Worm (Caenorhabditis elegans): Measurements from ENCODE around the gene T13C5.10.

T13C5.10 gene

ce11 chrX:6187848-6188247 lies at the start of gene T13C5.10:
Gene T13C5.10, plus strand, starts transcription at chrX:6188148.
- no peak for TF ChIP-seq flt-1 (GFP tag; IDR thresholded peaks at IDR 0.05)
- TF ChIP-seq sea-1 (GFP tag; conservative IDR thresholded peaks at IDR 0.05): no peak
- TF ChIP-seq ets-7 (tag; optimal IDR thresholded peaks at IDR 0.05): no peak
- no peak for TF ChIP-seq ceh-13 (GFP tag; optimal IDR thresholded peaks at IDR 0.05)
- no peak for TF ChIP-seq tbx-37 (GFP tag; conservative IDR thresholded peaks at IDR 0.05)
- no peak for TF ChIP-seq tbx-11 (GFP tag; IDR thresholded peaks at IDR 0.05)
- no peak for TF ChIP-seq hmbx-1 (tag; optimal IDR thresholded peaks at IDR 0.05)
- TF ChIP-seq aly-1 (tag; optimal IDR thresholded peaks at IDR 0.05): no peak

ce11 chrX:6138243-6138642 lies 49.7 kb upstream of the T13C5.10 start, which contains the start of gene Y72A10A.1:
Gene Y72A10A.1, minus strand, starts transcription at chrX:6138343.
- TF ChIP-seq hmg-4 (GFP tag; optimal IDR thresholded peaks at IDR 0.05): no peak
- no peak for TF ChIP-seq ama-1 (optimal IDR thresholded peaks at IDR 0.05)
- no peak for TF ChIP-seq ceh-36 (tag; optimal IDR thresholded peaks at IDR 0.05)
- TF ChIP-seq tbx-37 (GFP tag; conservative IDR thresholded peaks at IDR 0.05): no peak
- no peak for TF ChIP-seq sea-1 (GFP tag; conservative IDR thresholded peaks at IDR 0.05)
- TF ChIP-seq flt-1 (GFP tag; IDR thresholded peaks at IDR 0.05): no peak
- no peak for TF ChIP-seq pes-1 (GFP tag; IDR thresholded peaks at IDR 0.05)
- TF ChIP-seq F13C5.2 (tag; optimal IDR thresholded peaks at IDR 0.05): no peak
- TF ChIP-seq B0310.2 (tag; optimal IDR thresholded peaks at IDR 0.05): no peak
- no peak for TF ChIP-seq hnd-1 (tag; optimal IDR thresholded peaks at IDR 0.05)
- TF ChIP-seq ceh-13 (GFP tag; optimal IDR thresholded peaks at IDR 0.05): no peak
- TF ChIP-seq ets-7 (tag; optimal IDR thresholded peaks at IDR 0.05): no peak

DNA sequence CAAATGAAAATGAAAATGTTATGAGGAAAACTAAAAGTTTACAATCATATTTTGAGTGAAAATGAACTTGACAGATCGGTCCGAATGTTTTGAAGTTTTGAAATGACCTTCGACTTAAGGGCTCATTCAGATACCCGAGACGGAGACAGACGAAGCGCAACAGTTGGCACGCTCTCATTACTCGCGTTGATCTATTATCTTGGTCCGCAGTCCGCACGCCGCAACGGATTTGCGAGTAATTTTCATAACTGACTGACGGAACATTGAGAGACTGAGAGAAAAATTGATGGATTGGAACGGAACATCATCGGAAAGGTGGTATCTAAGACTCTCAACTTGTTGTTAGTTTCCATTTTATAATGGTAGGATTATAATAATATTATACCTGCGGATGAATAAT lies 42.0 kb upstream of the T13C5.10 start:
- no peak for TF ChIP-seq ceh-36 (tag; optimal IDR thresholded peaks at IDR 0.05)
- no peak for TF ChIP-seq F13C5.2 (tag; optimal IDR thresholded peaks at IDR 0.05)
- no peak for TF ChIP-seq scrt-1 (GFP tag; IDR thresholded peaks at IDR 0.05)
- no peak for TF ChIP-seq tbx-11 (GFP tag; IDR thresholded peaks at IDR 0.05)
- TF ChIP-seq ceh-13 (GFP tag; optimal IDR thresholded peaks at IDR 0.05): no peak
- TF ChIP-seq ama-1 (optimal IDR thresholded peaks at IDR 0.05): no peak
- TF ChIP-seq flt-1 (GFP tag; IDR thresholded peaks at IDR 0.05): no peak
- TF ChIP-seq tbx-37 (GFP tag; conservative IDR thresholded peaks at IDR 0.05): no peak
- no peak for TF ChIP-seq B0310.2 (tag; optimal IDR thresholded peaks at IDR 0.05)
- no peak for TF ChIP-seq sea-1 (GFP tag; conservative IDR thresholded peaks at IDR 0.05)
- TF ChIP-seq ets-7 (tag; optimal IDR thresholded peaks at IDR 0.05): no peak
- no peak for TF ChIP-seq hmg-4 (GFP tag; optimal IDR thresholded peaks at IDR 0.05)
- no peak for TF ChIP-seq hnd-1 (tag; optimal IDR thresholded peaks at IDR 0.05)
- TF ChIP-seq hmbx-1 (tag; optimal IDR thresholded peaks at IDR 0.05): no peak

ce11 chrX:6150449-6150848 lies 37.5 kb upstream of the T13C5.10 start, which contains the start of gene tag-275:
Gene tag-275, minus strand, starts transcription at chrX:6150549.
- no peak for TF ChIP-seq aly-1 (tag; optimal IDR thresholded peaks at IDR 0.05)
- TF ChIP-seq tbx-11 (GFP tag; IDR thresholded peaks at IDR 0.05): no peak
- no peak for TF ChIP-seq flt-1 (GFP tag; IDR thresholded peaks at IDR 0.05)
- TF ChIP-seq ets-7 (tag; optimal IDR thresholded peaks at IDR 0.05): no peak
- no peak for TF ChIP-seq hnd-1 (tag; optimal IDR thresholded peaks at IDR 0.05)
- TF ChIP-seq pes-1 (GFP tag; IDR thresholded peaks at IDR 0.05): no peak
- no peak for TF ChIP-seq hmg-4 (GFP tag; optimal IDR thresholded peaks at IDR 0.05)
- no peak for TF ChIP-seq ceh-36 (tag; optimal IDR thresholded peaks at IDR 0.05)
- no peak for TF ChIP-seq sea-1 (GFP tag; conservative IDR thresholded peaks at IDR 0.05)
- no peak for TF ChIP-seq hmbx-1 (tag; optimal IDR thresholded peaks at IDR 0.05)
- TF ChIP-seq B0310.2 (tag; optimal IDR thresholded peaks at IDR 0.05): no peak
- no peak for TF ChIP-seq F13C5.2 (tag; optimal IDR thresholded peaks at IDR 0.05)
- no peak for TF ChIP-seq tbx-37 (GFP tag; conservative IDR thresholded peaks at IDR 0.05)
- TF ChIP-seq scrt-1 (GFP tag; IDR thresholded peaks at IDR 0.05): no peak
- no peak for TF ChIP-seq ama-1 (optimal IDR thresholded peaks at IDR 0.05)
- no peak for TF ChIP-seq ceh-13 (GFP tag; optimal IDR thresholded peaks at IDR 0.05)
- no peak for TF ChIP-seq tra-4 (tag; optimal IDR thresholded peaks at IDR 0.05)

DNA sequence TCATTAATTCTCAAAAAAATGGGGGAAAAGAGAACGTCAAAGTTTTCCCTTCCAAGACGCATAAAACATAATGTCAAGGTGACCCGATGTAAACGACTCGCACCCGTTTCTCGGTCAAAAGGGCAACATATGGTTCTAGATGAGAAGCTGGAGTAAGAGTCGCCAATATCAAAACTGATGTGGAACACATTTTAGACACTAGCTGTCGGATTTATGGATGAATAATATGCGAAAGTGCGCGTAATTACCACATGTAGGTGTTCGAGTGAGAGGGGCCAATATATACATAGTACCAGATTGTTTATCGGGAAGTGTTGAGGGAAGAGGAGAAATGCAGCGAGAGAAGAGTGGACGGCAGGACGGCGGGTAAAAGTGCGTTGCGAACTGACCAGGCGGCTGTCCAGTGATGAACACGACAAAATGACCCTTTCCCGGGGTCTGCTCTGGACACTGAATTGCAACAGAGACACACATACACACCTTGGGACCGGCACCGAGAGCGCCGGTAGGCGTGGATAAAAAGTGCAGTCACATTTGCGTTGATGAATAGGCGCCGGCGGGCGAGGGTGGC lies 36.9 kb upstream of the T13C5.10 start:
- TF ChIP-seq sea-1 (GFP tag; conservative IDR thresholded peaks at IDR 0.05) (0 out of 2 replicates have a peak, but pooled peaks have one; percentile 28), ceh-13 (GFP tag; optimal IDR thresholded peaks at IDR 0.05) (no peak), hmg-4 (GFP tag; optimal IDR thresholded peaks at IDR 0.05) (peak; percentile 43), F13C5.2 (tag; optimal IDR thresholded peaks at IDR 0.05) (peak; percentile 40), tra-4 (tag; optimal IDR thresholded peaks at IDR 0.05) (no peak), scrt-1 (GFP tag; IDR thresholded peaks at IDR 0.05) (0 out of 2 replicates have a peak, but pooled peaks have one; percentile 47), tbx-37 (GFP tag; conservative IDR thresholded peaks at IDR 0.05) (no peak)

DNA sequence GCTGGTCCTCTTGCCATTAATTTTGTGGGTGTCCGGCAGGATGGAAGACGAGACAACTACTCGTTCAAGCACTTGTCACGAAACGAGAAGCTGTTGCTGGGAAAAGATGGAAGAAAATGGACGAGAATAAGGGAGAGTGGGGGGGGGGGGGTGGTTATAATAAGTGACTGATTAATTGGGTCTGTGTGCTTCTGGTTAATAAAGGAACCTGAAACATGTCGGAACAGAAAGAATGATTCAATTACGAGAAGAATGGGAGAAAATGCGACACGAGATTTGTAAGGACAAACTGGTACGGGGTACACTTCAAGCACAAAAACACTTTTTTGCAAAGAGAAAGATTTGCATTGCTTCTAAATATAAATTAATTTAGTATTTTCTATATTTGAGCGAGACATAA lies 32.5 kb upstream of the T13C5.10 start:
- TF ChIP-seq tra-4 (tag; optimal IDR thresholded peaks at IDR 0.05): no peak
- no peak for TF ChIP-seq tbx-37 (GFP tag; conservative IDR thresholded peaks at IDR 0.05)
- no peak for TF ChIP-seq tbx-11 (GFP tag; IDR thresholded peaks at IDR 0.05)
- TF ChIP-seq pes-1 (GFP tag; IDR thresholded peaks at IDR 0.05): no peak
- TF ChIP-seq hmg-4 (GFP tag; optimal IDR thresholded peaks at IDR 0.05): no peak

- TF ChIP-seq F13C5.2 (tag; optimal IDR thresholded peaks at IDR 0.05): no peak
- TF ChIP-seq B0310.2 (tag; optimal IDR thresholded peaks at IDR 0.05): no peak
- no peak for TF ChIP-seq ceh-13 (GFP tag; optimal IDR thresholded peaks at IDR 0.05)
- TF ChIP-seq ama-1 (optimal IDR thresholded peaks at IDR 0.05): no peak
- no peak for TF ChIP-seq pes-1 (GFP tag; IDR thresholded peaks at IDR 0.05)
- TF ChIP-seq hmg-4 (GFP tag; optimal IDR thresholded peaks at IDR 0.05): no peak
- no peak for TF ChIP-seq sea-1 (GFP tag; conservative IDR thresholded peaks at IDR 0.05)
- no peak for TF ChIP-seq ets-7 (tag; optimal IDR thresholded peaks at IDR 0.05)
- TF ChIP-seq tra-4 (tag; optimal IDR thresholded peaks at IDR 0.05): no peak
- TF ChIP-seq hnd-1 (tag; optimal IDR thresholded peaks at IDR 0.05): no peak
- TF ChIP-seq hmbx-1 (tag; optimal IDR thresholded peaks at IDR 0.05): no peak
- TF ChIP-seq flt-1 (GFP tag; IDR thresholded peaks at IDR 0.05): no peak
- TF ChIP-seq scrt-1 (GFP tag; IDR thresholded peaks at IDR 0.05): no peak
- TF ChIP-seq ceh-36 (tag; optimal IDR thresholded peaks at IDR 0.05): no peak
Measured at ce11 chrX:6157411-6157916, 30.5 kb upstream of the T13C5.10 start.

All from whole organism, early embryonic.